Fruit fly (Drosophila melanogaster) whole organism, prepupa: ENCODE measurements around the gene Tollo.

Experiments used
- CG10631 ChIP-seq: fragments of 200-800 bp; sonication (Bioruptor generic); optimal IDR thresholded peaks from 2 replicates; lab custom pipeline; 2016; ENCODE audit warnings: missing biosample characterization, missing genetic modification characterization
- CG10669 ChIP-seq: fragments of 200-800 bp; sonication (Bioruptor generic); optimal IDR thresholded peaks from 3 replicates; lab custom pipeline; 2018; ENCODE audit warnings: missing biosample characterization, mild to moderate bottlenecking, missing genetic modification characterization, moderate library complexity
- CG11294 ChIP-seq: fragments of 200-800 bp; sonication (Bioruptor generic); IDR thresholded peaks from 2 replicates; pipeline ENCODE4 v1.3.6; 2022; ENCODE audit warnings: missing biosample characterization, missing genetic modification characterization
- CG11762 ChIP-seq: fragments of 200-800 bp; sonication (Bioruptor generic); optimal IDR thresholded peaks from 3 replicates; lab custom pipeline; 2016; ENCODE audit warnings: missing biosample characterization, missing genetic modification characterization; ENCODE audit not compliant: insufficient read depth
- CG11902 ChIP-seq: fragments of 200-800 bp; sonication (Bioruptor generic); optimal IDR thresholded peaks from 3 replicates; lab custom pipeline; 2016; ENCODE audit warnings: missing biosample characterization, missing genetic modification characterization
- CG15336 ChIP-seq: fragments of 200-800 bp; sonication (Bioruptor generic); IDR thresholded peaks from 2 replicates; pipeline ENCODE4 v1.3.6; 2022; ENCODE audit warnings: missing biosample characterization, missing genetic modification characterization
- CG3032 ChIP-seq: fragments of 200-800 bp; optimal IDR thresholded peaks from 2 replicates; lab custom pipeline; 2019; ENCODE audit warnings: missing biosample characterization, mild to moderate bottlenecking, missing genetic modification characterization, moderate library complexity
- CG31627 ChIP-seq: fragments of 200-800 bp; sonication (Bioruptor generic); optimal IDR thresholded peaks from 3 replicates; lab custom pipeline; 2016; ENCODE audit warnings: missing biosample characterization, missing genetic modification characterization
- CG32006 ChIP-seq: fragments of 200-800 bp; sonication (Bioruptor generic); optimal IDR thresholded peaks from 3 replicates; lab custom pipeline; 2017; ENCODE audit warnings: missing biosample characterization, mild to moderate bottlenecking, missing genetic modification characterization
- CG34406 ChIP-seq: fragments of 200-800 bp; sonication (Bioruptor generic); optimal IDR thresholded peaks from 3 replicates; lab custom pipeline; 2016; ENCODE audit warnings: missing biosample characterization, missing genetic modification characterization
- CG4318 ChIP-seq: fragments of 200-800 bp; sonication (Bioruptor generic); optimal IDR thresholded peaks from 3 replicates; lab custom pipeline; 2017; ENCODE audit warnings: missing biosample characterization, mild to moderate bottlenecking, missing genetic modification characterization
- CG6276 ChIP-seq: fragments of 200-800 bp; sonication (Bioruptor generic); optimal IDR thresholded peaks from 2 replicates; lab custom pipeline; 2017; ENCODE audit warnings: missing biosample characterization, mild to moderate bottlenecking, missing genetic modification characterization
- CG6792 ChIP-seq: fragments of 200-800 bp; sonication (Bioruptor generic); optimal IDR thresholded peaks from 3 replicates; lab custom pipeline; 2016; ENCODE audit warnings: missing biosample characterization, missing genetic modification characterization
- CG6808 ChIP-seq: fragments of 200-800 bp; sonication (Bioruptor generic); optimal IDR thresholded peaks from 3 replicates; lab custom pipeline; 2017; ENCODE audit warnings: missing biosample characterization, missing genetic modification characterization, mild to moderate bottlenecking, moderate library complexity, missing genetic modification reagents
- CG6854 ChIP-seq: fragments of 200-800 bp; sonication (Bioruptor generic); optimal IDR thresholded peaks from 2 replicates; lab custom pipeline; 2017; ENCODE audit warnings: missing biosample characterization, mild to moderate bottlenecking, missing genetic modification characterization
- CG8119 ChIP-seq: fragments of 200-800 bp; sonication (Bioruptor generic); IDR thresholded peaks from 3 replicates; pipeline ENCODE4 v1.3.6; 2022; ENCODE audit warnings: missing biosample characterization, missing genetic modification characterization
- CG8632 ChIP-seq: fragments of 200-800 bp; sonication (Bioruptor generic); optimal IDR thresholded peaks from 3 replicates; lab custom pipeline; 2016; ENCODE audit warnings: missing biosample characterization, missing genetic modification characterization
- Eip78C ChIP-seq: fragments of 200-800 bp; sonication (Bioruptor generic); peaks from one replicate; lab custom pipeline; 2016; ENCODE audit warnings: missing biosample characterization, missing genetic modification characterization
- Eip93F ChIP-seq: fragments of 200-800 bp; sonication (Bioruptor generic); optimal IDR thresholded peaks from 2 replicates; lab custom pipeline; 2016; ENCODE audit warnings: missing biosample characterization, mild to moderate bottlenecking, missing genetic modification characterization
- Ets21C ChIP-seq: fragments of 200-800 bp; sonication (Bioruptor generic); optimal IDR thresholded peaks from 3 replicates; lab custom pipeline; 2016; ENCODE audit warnings: missing biosample characterization, missing genetic modification characterization
- Ets96B ChIP-seq: fragments of 200-800 bp; optimal IDR thresholded peaks from 2 replicates; lab custom pipeline; 2019; ENCODE audit warnings: missing biosample characterization, mild to moderate bottlenecking, missing genetic modification characterization, moderate library complexity
- Gug ChIP-seq: fragments of 200-800 bp; sonication (Bioruptor generic); IDR thresholded peaks from 2 replicates; pipeline ENCODE4 v1.3.6; 2022; ENCODE audit warnings: missing biosample characterization, missing genetic modification characterization
- Hr38 ChIP-seq: sonication (Bioruptor generic); optimal IDR thresholded peaks from 2 replicates; lab custom pipeline; 2016; ENCODE audit warnings: missing biosample characterization, missing genetic modification characterization
- Hr39 ChIP-seq: fragments of 200-800 bp; sonication (Bioruptor generic); optimal IDR thresholded peaks from 2 replicates; lab custom pipeline; 2016; ENCODE audit warnings: missing biosample characterization, missing genetic modification characterization
- Hr4 ChIP-seq: fragments of 200-800 bp; sonication (Bioruptor generic); optimal IDR thresholded peaks from 3 replicates; lab custom pipeline; 2016; ENCODE audit warnings: missing biosample characterization, missing genetic modification characterization
- Lpt ChIP-seq: fragments of 200-800 bp; sonication (Bioruptor generic); optimal IDR thresholded peaks from 3 replicates; lab custom pipeline; 2016; ENCODE audit warnings: missing biosample characterization, missing genetic modification characterization
- Met ChIP-seq: fragments of 200-800 bp; sonication (Bioruptor generic); optimal IDR thresholded peaks from 3 replicates; lab custom pipeline; 2016; ENCODE audit warnings: missing biosample characterization, missing genetic modification characterization
- OdsH ChIP-seq: fragments of 200-800 bp; sonication (Bioruptor generic); optimal IDR thresholded peaks from 3 replicates; lab custom pipeline; 2016; ENCODE audit warnings: missing biosample characterization, missing genetic modification characterization
- Smox ChIP-seq: fragments of 200-800 bp; sonication (Bioruptor generic); optimal IDR thresholded peaks from 3 replicates; lab custom pipeline; 2016; ENCODE audit warnings: missing biosample characterization, missing genetic modification characterization
- Sox14 ChIP-seq: fragments of 200-800 bp; sonication (Bioruptor generic); optimal IDR thresholded peaks from 3 replicates; lab custom pipeline; 2016; ENCODE audit warnings: missing biosample characterization, missing genetic modification characterization
- Sox15 ChIP-seq: fragments of 200-800 bp; sonication (Bioruptor generic); optimal IDR thresholded peaks from 3 replicates; lab custom pipeline; 2016; ENCODE audit warnings: missing biosample characterization, missing genetic modification characterization
- achi ChIP-seq: fragments of 200-800 bp; sonication (Bioruptor generic); optimal IDR thresholded peaks from 3 replicates; lab custom pipeline; 2016; ENCODE audit warnings: missing biosample characterization, missing genetic modification characterization
- acj6 ChIP-seq: fragments of 200-800 bp; sonication (Bioruptor generic); optimal IDR thresholded peaks from 3 replicates; lab custom pipeline; 2016; ENCODE audit warnings: missing biosample characterization, missing genetic modification characterization
- cyc ChIP-seq: fragments of 200-800 bp; sonication (Bioruptor generic); optimal IDR thresholded peaks from 3 replicates; lab custom pipeline; 2016; ENCODE audit warnings: missing biosample characterization, missing genetic modification characterization
- dac ChIP-seq: fragments of 200-800 bp; sonication (Bioruptor generic); optimal IDR thresholded peaks from 2 replicates; lab custom pipeline; 2017; ENCODE audit warnings: missing biosample characterization, mild to moderate bottlenecking, missing genetic modification characterization
- dsx ChIP-seq: fragments of 200-800 bp; optimal IDR thresholded peaks from 3 replicates; lab custom pipeline; 2019; ENCODE audit warnings: missing biosample characterization, mild to moderate bottlenecking, missing genetic modification characterization, moderate library complexity; ENCODE audit not compliant: poor library complexity, severe bottlenecking
- eg ChIP-seq: fragments of 200-800 bp; sonication (Bioruptor generic); IDR thresholded peaks from 3 replicates; pipeline ENCODE4 v1.3.6; 2022; ENCODE audit warnings: missing biosample characterization, missing genetic modification characterization
- esn ChIP-seq: fragments of 200-800 bp; sonication (Bioruptor generic); optimal IDR thresholded peaks from 2 replicates; lab custom pipeline; 2016; ENCODE audit warnings: missing biosample characterization, mild to moderate bottlenecking, missing genetic modification characterization, moderate library complexity
- fd59A ChIP-seq: fragments of 200-800 bp; sonication (Bioruptor generic); optimal IDR thresholded peaks from 2 replicates; lab custom pipeline; 2017; ENCODE audit warnings: missing biosample characterization, mild to moderate bottlenecking, missing genetic modification characterization, missing genetic modification reagents
- fd85E ChIP-seq: fragments of 200-800 bp; sonication (Bioruptor generic); optimal IDR thresholded peaks from 3 replicates; lab custom pipeline; 2016; ENCODE audit warnings: missing biosample characterization, missing genetic modification characterization
- fkh ChIP-seq: fragments of 200-800 bp; sonication (Bioruptor generic); optimal IDR thresholded peaks from 3 replicates; lab custom pipeline; 2017; ENCODE audit warnings: missing biosample characterization, mild to moderate bottlenecking, missing genetic modification characterization, moderate library complexity
- lz ChIP-seq: fragments of 200-800 bp; sonication (Bioruptor generic); optimal IDR thresholded peaks from 3 replicates; lab custom pipeline; 2016; ENCODE audit warnings: missing biosample characterization, missing genetic modification characterization
- net ChIP-seq: fragments of 200-800 bp; sonication (Bioruptor generic); optimal IDR thresholded peaks from 3 replicates; lab custom pipeline; 2016; ENCODE audit warnings: missing biosample characterization, missing genetic modification characterization
- salr ChIP-seq, 2 experiments: fragments of 200-800 bp; sonication (Bioruptor generic); optimal IDR thresholded peaks; 3 replicates each; lab custom pipeline; 2016 to 2018; ENCODE audit warnings: missing biosample characterization in 2 of 2, missing genetic modification characterization in 2 of 2, mild to moderate bottlenecking in 1 of 2
- ss ChIP-seq, 2 experiments: fragments of 200-800 bp; sonication (Bioruptor generic); optimal IDR thresholded peaks; 2 replicates in 1 of 2; 3 replicates in 1 of 2; lab custom pipeline; 2017 to 2018; ENCODE audit warnings: mild to moderate bottlenecking in 2 of 2, missing biosample characterization in 2 of 2, missing genetic modification characterization in 2 of 2, moderate library complexity in 1 of 2
- svp ChIP-seq: fragments of 200-800 bp; sonication (Bioruptor generic); peaks from one replicate; lab custom pipeline; 2016; ENCODE audit warnings: missing biosample characterization, missing genetic modification characterization
- topi ChIP-seq: fragments of 200-800 bp; sonication (Bioruptor generic); optimal IDR thresholded peaks from 3 replicates; lab custom pipeline; 2016; ENCODE audit warnings: missing biosample characterization, missing genetic modification characterization
- vri ChIP-seq: fragments of 200-800 bp; sonication (Bioruptor generic); optimal IDR thresholded peaks from 3 replicates; lab custom pipeline; 2016; ENCODE audit warnings: missing biosample characterization, mild to moderate bottlenecking, missing genetic modification characterization

Gene Tollo

dm6 chr3L:15214348-15215238 is 20.8 kb upstream of the Tollo start (continued):
- TF ChIP-seq Smox (GFP tag; lab: Kevin White, UChicago) (no peak), achi (GFP tag; lab: Kevin White, UChicago) (peak; percentile 43), CG15336 (no peak), CG6808 (peak; percentile 43), net (GFP tag; lab: Kevin White, UChicago) (peak; percentile 36), Ets21C (GFP tag; lab: Kevin White, UChicago) (no peak), Ets96B (tag; lab: Kevin White, UChicago) (peak; percentile 45), CG8632 (GFP tag; lab: Kevin White, UChicago) (peak; percentile 39), fkh (GFP tag; lab: Kevin White, UChicago) (no peak), CG6792 (GFP tag; lab: Kevin White, UChicago) (no peak), Hr4 (peak; percentile 26), cyc (GFP tag; lab: Kevin White, UChicago) (no peak), dsx (peak; percentile 68), OdsH (GFP tag; lab: Kevin White, UChicago) (peak; percentile 38), CG3032 (tag; lab: Kevin White, UChicago) (peak; percentile 48), lz (GFP tag; lab: Kevin White, UChicago) (no peak), acj6 (GFP tag; lab: Kevin White, UChicago) (peak; percentile 41), CG8119 (no peak), Gug (GFP tag; lab: Robert Waterston, UW) (no peak), fd85E (no peak), Met (GFP tag; lab: Kevin White, UChicago) (no peak), CG10631 (GFP tag; lab: Kevin White, UChicago) (peak; percentile 42), Lpt (no peak), CG6276 (peak; percentile 11), dac (GFP tag; lab: Kevin White, UChicago) (no peak), CG11762 (GFP tag; lab: Kevin White, UChicago) (peak; percentile 21), Eip78C (GFP tag; lab: Kevin White, UChicago) (peak; percentile 80), Sox14 (no peak), svp (no peak), CG10669 (peak; percentile 30), ss (GFP tag; optimal IDR thresholded peaks at IDR 0.05; lab: Kevin White, UChicago) (peak; percentile 9 to 34), fd59A (peak; percentile 22), CG4318 (GFP tag; lab: Kevin White, UChicago) (peak; percentile 50), Eip93F (no peak)

- TF ChIP-seq fkh (GFP tag; lab: Kevin White, UChicago) = no peak
- TF ChIP-seq CG34406 (GFP tag; lab: Kevin White, UChicago) = peak; percentile 35
- TF ChIP-seq eg = 0 out of 3 replicates have a peak, but pooled peaks have one; percentile 36
- TF ChIP-seq CG11762 (GFP tag; lab: Kevin White, UChicago) = peak; percentile 47
- peak; percentile 40 for TF ChIP-seq topi (GFP tag; lab: Kevin White, UChicago)
- TF ChIP-seq achi (GFP tag; lab: Kevin White, UChicago) = peak; percentile 61
- peak; percentile 76 for TF ChIP-seq svp
- peak; percentile 7 for TF ChIP-seq Hr39
- TF ChIP-seq vri (GFP tag; lab: Kevin White, UChicago) = no peak
- no peak for TF ChIP-seq fd85E
- no peak for TF ChIP-seq CG11902 (GFP tag; lab: Kevin White, UChicago)
- TF ChIP-seq CG8119 = peak; percentile 60; the same call in 2 of the 3 replicates
- TF ChIP-seq CG32006 = peak; percentile 76
- no peak for TF ChIP-seq CG11294
- peak; percentile 67 to 70 for TF ChIP-seq ss (GFP tag; optimal IDR thresholded peaks at IDR 0.05; lab: Kevin White, UChicago)
- peak; percentile 59 for TF ChIP-seq Sox14
- no peak for TF ChIP-seq Eip93F
- peak; percentile 62 for TF ChIP-seq CG15336
- TF ChIP-seq acj6 (GFP tag; lab: Kevin White, UChicago) = peak; percentile 55
- no peak for TF ChIP-seq CG31627 (GFP tag; lab: Kevin White, UChicago)
- peak; percentile 42 for TF ChIP-seq Hr4
- TF ChIP-seq fd59A = peak; percentile 74
- TF ChIP-seq Sox15 (GFP tag; lab: Kevin White, UChicago) = no peak
- TF ChIP-seq CG4318 (GFP tag; lab: Kevin White, UChicago) = peak; percentile 33
- no peak for TF ChIP-seq Hr38 (GFP tag; lab: Kevin White, UChicago)
- peak; percentile 26 for TF ChIP-seq esn (GFP tag; lab: Kevin White, UChicago)
- no peak for TF ChIP-seq CG6854 (GFP tag; lab: Kevin White, UChicago)
- peak; percentile 21 to 64 for TF ChIP-seq salr (GFP tag; optimal IDR thresholded peaks at IDR 0.05; lab: Kevin White, UChicago)
Observed at dm6 chr3L:15220322-15220721, 15.1 kb upstream of the Tollo start.
